Worm (Caenorhabditis elegans): ENCODE data around the gene degl-2.
"Not testable (repeated sequence)": the region's sequence is repeated elsewhere in the genome, so short reads cannot be mapped to it uniquely, and the experiment has no call there.

Gene degl-2

DNA sequence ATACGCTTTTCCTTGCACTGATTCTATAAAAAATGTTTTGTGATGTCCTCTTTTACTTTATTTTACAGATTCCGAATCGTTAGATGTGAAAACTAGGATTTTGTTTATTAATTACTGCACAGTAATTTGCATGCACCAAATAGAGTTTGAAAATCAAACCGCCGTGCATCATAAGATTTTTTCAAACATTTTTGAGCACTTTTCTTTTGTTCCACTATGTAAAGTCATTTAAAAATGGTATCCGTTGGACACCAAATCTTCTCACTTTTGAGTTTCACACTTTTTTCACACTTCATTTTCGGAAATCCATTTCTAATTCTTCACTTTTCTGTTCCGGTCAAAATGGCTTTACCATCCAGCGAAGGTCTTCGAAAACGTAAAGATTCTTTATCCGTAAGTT, at the start of gene degl-2:
Gene degl-2 (plus strand): TSS at position 301 of the 400 bp plus-strand sequence.
- TF ChIP-seq unc-62 (GFP tag; optimal IDR thresholded peaks at IDR 0.05): no peak

DNA sequence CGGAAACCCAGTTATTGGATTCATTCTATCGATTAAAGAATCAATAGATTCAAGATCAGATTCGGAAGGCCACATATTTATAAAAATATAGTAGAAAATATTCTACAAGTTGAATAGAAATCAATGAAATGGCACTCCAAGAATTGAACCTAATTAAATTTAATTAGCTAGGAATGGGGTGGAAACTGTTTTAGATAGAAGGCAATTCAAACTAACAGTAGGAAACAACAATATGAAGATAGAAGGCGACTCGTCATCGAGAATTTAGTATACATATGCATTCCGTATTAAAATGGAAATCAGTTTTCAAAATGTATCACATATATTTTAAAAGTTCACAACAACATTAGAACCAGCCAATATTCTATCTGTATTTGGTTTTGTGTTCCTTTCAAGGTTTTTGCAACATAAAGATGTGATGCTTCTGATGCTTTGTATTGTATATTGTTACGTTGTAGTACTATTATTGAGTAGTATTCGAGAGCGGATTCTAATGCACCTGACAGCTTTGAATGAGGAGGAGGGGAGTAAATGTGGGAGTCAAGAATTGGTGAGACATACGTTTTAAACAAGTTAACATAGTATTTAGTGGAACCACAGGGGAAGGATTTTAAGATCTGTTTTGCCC, 47.4 kb upstream of the degl-2 start, which contains the start of the genes F27C8.3 and F27C8.2:
Gene F27C8.3 (minus strand): TSS at position 101 of the 628 bp plus-strand sequence.
Gene F27C8.2 (plus strand): TSS at position 578 of the 628 bp plus-strand sequence.
- not testable (repeated sequence) for TF ChIP-seq unc-62 (GFP tag; optimal IDR thresholded peaks at IDR 0.05)

DNA sequence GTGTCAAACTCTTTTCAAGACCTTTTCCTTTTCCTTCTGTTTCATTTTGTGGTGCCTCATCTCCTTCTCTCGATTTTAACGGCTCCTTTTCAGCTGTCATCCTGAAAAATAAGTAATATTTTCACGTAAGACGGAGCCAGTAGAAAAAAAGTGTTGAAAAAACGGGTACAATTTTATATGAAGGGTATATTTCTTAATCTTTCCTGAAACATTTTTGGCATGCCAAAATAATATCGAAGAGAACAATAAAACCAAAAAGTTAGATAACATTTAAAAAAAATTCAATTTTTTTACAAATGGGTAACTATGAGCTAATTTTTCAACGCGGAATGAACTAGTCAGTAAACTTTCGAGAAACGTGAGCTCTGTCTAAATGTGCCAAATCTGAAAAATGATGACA, 41.7 kb upstream of the degl-2 start, which contains the start of gene aat-1:
Gene aat-1 (minus strand): TSS at position 101 of the 400 bp plus-strand sequence.
- no peak for TF ChIP-seq unc-62 (GFP tag; optimal IDR thresholded peaks at IDR 0.05)

DNA sequence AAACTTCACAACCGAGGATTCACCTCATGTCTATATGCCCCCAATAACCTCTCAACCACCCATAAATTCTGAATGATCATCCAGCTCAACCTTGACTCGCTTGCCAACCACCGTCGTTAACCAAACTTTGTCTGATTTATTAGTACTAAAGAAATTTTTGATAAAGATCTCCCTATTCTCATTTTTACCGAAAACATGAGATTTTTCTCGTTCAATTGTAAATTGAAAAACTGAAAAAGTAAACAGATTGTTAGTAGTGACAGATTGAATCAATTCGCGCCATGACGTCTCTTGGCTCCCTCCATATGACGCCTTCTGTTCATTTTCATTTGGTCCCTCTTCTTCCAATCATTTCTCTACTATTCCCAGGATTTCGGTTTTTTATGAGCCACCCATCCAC, 35.3 kb upstream of the degl-2 start:
- no peak for TF ChIP-seq unc-62 (GFP tag; optimal IDR thresholded peaks at IDR 0.05)

DNA sequence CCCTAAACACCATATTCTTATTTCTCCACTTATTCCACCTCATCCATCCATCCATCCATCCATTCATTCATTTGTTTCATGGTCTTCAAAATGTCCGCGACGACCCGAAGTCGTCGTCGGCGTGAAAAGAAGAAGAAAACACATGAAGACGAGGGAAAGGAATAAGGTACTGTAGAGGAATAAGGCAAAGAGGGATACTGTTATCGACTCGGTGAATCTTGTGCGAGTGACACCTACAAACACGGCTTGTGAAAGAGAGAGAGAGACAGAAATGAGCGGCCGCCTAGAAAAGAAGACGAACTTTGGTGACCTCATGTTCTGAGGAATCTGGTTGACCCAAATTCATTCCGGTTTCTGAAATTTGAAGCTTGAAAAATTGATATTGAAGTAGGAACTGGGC, 34.2 kb upstream of the degl-2 start:
- no peak for TF ChIP-seq unc-62 (GFP tag; optimal IDR thresholded peaks at IDR 0.05)

DNA sequence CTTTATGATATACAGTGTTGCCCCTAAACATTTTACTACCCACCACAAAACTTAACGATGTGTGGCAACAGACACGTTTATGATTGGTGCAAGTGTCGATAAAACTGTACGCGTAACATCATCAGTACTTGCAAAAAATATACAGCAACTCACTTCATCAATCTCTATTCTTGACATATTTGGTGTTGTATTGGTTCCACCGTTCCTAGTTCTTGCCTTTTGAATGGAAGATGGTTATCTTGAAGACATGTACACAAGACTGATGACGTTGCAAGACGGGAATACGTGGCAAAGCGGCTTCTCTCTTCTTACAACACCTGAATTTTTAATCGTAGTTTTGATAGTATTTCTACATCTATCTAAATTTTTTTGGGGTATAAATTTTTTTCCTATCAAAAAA, 32.4 kb upstream of the degl-2 start:
- no peak for TF ChIP-seq unc-62 (GFP tag; optimal IDR thresholded peaks at IDR 0.05)

DNA sequence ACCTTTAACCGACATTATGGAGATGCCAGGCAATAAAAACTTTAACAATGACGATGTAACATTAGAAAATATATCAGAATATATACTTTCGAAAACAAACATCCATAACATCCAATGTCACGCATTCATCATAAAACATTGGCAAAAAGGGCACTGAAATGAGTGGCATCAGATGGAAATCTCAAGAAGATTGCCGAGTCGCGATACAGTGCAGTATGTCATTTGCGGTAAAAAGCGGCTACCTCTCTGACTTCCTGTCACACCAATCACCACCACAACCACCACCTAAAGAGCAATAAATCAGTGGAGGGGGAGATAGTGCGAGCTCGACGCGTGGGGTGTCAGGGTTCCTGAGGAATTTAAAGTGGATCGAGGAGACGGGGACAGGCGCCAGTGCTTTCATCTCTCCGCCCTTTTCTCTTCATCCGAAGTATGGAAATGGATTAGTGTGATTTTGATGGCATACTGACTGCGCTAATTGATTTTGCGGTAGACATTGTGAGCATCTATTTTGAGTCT, 30.2 kb upstream of the degl-2 start:
- no peak for TF ChIP-seq unc-62 (GFP tag; optimal IDR thresholded peaks at IDR 0.05)

DNA sequence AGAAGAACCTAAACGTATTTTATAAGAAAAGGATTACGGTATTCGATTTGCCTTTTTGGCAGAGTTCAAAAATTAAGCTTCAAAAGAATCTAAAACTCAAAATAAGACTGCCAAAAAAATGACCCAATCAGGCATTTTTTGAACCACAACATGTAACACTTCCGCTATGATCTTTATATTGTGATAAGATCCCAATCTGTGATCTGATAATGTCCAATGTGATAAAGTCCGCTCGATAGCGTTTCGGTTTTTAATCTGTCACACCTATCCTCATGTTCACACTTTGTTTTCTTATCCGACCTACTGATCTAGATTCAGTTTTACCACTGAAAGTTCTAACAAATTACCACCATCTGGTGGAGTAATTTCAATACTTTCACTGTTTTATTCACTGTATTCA, 29.2 kb upstream of the degl-2 start:
- no peak for TF ChIP-seq unc-62 (GFP tag; optimal IDR thresholded peaks at IDR 0.05)

DNA sequence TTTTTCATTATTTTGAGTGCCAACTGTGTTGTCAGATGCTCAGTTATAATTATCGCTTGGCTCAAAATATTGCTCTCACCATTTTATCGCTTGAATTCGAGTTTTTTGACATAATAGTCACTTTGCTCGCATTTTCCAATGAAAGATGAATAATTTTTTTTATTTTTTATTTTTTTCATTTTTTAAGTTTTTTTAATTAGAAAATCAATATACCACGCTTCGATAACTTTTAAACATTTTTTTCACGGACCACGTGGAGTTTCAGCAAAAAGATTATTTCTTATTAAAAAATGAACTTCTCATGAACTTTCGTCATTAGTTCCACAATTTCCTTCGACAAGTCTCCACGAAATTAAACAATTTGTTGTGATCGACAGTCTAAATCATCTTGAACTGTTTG, 28.6 kb upstream of the degl-2 start, which contains the start of gene elt-1:
Gene elt-1 (plus strand): TSS at position 301 of the 400 bp plus-strand sequence.
- no peak for TF ChIP-seq unc-62 (GFP tag; optimal IDR thresholded peaks at IDR 0.05)

DNA sequence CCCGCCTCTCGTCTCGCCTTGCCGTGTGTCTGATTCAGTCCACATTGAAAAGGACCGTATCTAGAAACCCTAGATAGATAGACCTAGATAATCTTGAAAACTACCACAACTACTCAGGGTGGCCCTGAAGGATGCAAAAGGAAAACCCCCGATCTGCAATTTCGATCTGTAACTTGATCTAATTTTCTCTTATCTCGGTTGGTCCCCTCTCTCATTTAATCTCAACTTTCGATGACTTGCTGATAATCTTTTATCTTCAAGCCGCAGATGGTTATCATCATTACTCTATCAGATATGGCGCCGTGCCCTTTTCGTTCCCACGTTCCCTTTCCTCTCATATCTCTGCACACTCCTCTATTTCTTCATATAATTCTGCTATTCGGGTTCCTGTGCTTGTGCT, 27.8 kb upstream of the degl-2 start:
- TF ChIP-seq unc-62 (GFP tag; optimal IDR thresholded peaks at IDR 0.05): no peak

DNA sequence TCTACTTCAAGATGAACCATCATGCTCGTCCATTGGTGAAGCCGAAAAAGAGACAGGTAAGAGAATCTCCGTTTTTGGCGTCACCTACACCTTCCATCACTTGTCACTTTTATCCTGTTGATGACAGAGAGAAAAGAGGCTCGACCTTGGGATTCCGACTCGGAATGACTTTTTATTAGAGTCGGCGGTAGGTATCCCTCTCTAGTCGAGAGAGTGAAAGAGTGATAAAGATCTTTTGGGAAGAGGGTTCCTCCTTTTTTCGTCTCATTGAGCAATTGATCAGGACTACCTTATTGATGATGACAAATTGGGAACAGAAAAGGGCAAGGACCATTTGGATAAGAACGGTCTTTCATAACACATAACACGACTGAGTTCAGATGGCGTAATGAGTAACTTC, 25.9 kb upstream of the degl-2 start:
- no peak for TF ChIP-seq unc-62 (GFP tag; optimal IDR thresholded peaks at IDR 0.05)

DNA sequence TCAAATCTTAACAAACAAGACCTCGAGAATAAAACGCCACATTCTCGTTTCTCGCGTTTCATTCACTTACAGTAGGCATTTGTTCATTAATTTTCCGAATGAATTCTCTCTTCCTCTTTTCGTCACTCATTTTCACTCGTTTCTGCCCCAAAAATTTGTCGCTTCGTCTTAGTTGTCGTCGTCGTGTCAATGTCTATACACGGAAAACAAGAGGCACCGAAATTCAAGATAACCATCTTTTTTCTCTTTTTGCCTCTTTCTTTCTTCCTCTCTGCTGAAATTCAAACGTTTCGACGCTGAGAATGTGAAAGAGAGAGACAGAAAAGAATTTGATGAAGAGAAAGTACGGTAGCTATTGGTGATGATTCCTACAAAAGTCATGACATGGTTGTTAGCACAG, 25.3 kb upstream of the degl-2 start:
- no peak for TF ChIP-seq unc-62 (GFP tag; optimal IDR thresholded peaks at IDR 0.05)

DNA sequence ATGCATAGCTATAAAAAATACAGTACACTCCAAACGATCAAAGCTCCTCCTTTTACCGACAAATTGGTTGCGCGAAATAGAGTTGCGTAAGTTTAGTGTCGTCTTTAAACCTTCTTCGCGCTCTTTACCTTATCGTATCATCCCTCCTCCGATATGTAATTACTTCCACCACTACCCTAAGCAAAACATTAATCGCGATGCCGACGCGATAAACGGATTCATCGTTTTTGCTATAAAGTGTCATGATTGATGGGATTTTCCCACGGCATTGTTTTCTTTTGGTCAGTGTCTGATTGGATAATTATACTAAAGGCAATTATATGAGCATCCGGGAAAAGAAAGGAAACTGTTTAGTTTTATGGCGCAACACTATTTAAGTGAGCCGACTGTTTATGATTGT, 24.5 kb upstream of the degl-2 start:
- TF ChIP-seq unc-62 (GFP tag; optimal IDR thresholded peaks at IDR 0.05): no peak

DNA sequence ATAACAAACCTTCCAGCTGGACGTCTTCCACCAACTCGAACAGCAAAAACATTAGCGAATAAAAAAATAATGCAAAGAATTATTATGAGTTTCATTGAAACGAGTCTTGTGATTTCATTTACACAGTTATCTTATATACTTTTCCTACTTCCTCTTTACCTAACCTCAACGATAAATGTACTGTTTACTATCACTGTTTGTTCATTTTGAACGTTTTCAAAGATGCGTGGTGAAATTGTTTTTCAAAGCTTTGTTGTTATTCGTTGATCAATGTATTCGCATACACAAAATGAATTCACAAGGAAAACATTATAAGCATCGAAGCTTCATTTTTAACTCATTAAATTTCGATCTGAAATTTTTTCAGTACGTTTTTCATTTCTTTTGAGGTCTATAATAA, 21.0 kb upstream of the degl-2 start, which contains the start of gene W09C2.7:
Gene W09C2.7 (minus strand): TSS at position 101 of the 400 bp plus-strand sequence.
- TF ChIP-seq unc-62 (GFP tag; optimal IDR thresholded peaks at IDR 0.05): no peak

DNA sequence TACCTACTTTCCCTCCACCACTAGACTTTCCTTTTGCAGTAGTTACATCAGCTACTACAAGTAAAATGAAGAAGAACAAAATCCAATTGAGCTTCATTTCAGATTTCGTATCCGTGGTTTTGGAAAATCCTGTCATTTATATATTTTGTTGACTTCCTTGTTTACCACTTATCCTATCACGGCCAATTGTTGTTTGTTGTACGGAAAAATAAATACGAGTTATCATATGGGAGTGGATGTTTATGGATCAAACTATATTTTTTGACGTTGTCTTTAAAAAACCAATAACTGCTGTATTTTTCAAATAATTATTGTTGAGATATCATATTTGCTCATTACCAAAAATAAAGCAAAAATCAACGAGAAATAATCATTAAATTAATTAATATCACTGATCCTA, 20.0 kb upstream of the degl-2 start, which contains the start of gene W09C2.9:
Gene W09C2.9 (minus strand): TSS at position 101 of the 400 bp plus-strand sequence.
- no peak for TF ChIP-seq unc-62 (GFP tag; optimal IDR thresholded peaks at IDR 0.05)

DNA sequence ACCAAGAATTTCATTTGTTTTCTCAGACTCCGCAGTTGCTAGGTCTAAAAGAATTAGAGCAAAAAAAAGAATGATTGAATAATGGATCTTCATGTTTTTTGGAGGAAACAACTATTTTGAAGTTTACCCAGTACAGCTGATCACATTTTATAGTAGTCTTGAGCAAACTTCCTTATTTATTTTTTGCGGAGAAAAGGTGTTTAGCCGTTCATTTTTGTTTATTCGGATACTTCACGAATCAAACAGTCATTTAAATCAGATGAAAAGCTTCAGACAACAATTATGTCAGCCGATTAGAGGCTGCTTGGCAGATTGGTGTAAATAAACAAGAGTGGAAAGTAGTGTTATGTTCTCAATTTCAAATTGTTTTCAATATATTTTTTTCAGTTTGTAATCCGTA, 19.0 kb upstream of the degl-2 start, which contains the start of gene W09C2.8:
Gene W09C2.8 (minus strand): TSS at position 101 of the 400 bp plus-strand sequence.
- no peak for TF ChIP-seq unc-62 (GFP tag; optimal IDR thresholded peaks at IDR 0.05)

DNA sequence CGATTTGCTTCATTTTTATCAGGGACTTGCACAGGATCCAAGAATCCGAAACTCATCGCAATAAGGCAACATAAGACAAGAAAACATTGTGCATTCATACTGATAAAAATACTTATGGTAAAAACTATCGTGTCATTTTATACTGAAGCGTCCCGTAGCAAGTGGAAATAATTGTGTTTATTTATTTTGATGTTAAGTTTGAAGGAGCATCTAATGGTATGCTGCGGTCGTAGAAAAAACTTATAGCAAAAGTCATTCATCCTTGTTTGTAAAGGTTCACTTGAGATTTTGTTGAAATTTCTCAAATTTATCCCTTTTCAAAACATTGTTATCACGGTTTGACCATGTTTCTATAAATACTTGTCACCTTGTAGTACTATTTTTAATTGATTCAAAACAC, 18.3 kb upstream of the degl-2 start, which contains the start of gene W09C2.10:
Gene W09C2.10 (minus strand): TSS at position 101 of the 400 bp plus-strand sequence.
- TF ChIP-seq unc-62 (GFP tag; optimal IDR thresholded peaks at IDR 0.05): no peak

All from whole organism, dauer.